Worm (Caenorhabditis elegans) whole organism, early embryonic: ENCODE measurements around the gene pro-3.

Experiments used
- B0310.2 ChIP-seq: sonication (generic microtip); optimal IDR thresholded peaks from 2 replicates; lab custom pipeline; 2016; ENCODE audit warnings: mild to moderate bottlenecking, missing genetic modification characterization, missing compliant biosample characterization
- F13C5.2 ChIP-seq: sonication (generic microtip); optimal IDR thresholded peaks from 2 replicates; lab custom pipeline; 2017; ENCODE audit warnings: mild to moderate bottlenecking, missing genetic modification characterization, inconsistent platforms, missing compliant biosample characterization
- aly-1 ChIP-seq: sonication (generic microtip); optimal IDR thresholded peaks from 2 replicates; lab custom pipeline; 2016; ENCODE audit warnings: missing genetic modification characterization, missing compliant biosample characterization
- ama-1 ChIP-seq: fragments of 150-350 bp; optimal IDR thresholded peaks from 2 replicates; lab custom pipeline; 2014
- ceh-13 ChIP-seq: fragments of 200-800 bp; sonication (Bioruptor generic); optimal IDR thresholded peaks from 2 replicates; lab custom pipeline; 2018; ENCODE audit warnings: mild to moderate bottlenecking, missing genetic modification characterization, missing compliant biosample characterization
- ceh-36 ChIP-seq: sonication (generic microtip); optimal IDR thresholded peaks from 2 replicates; lab custom pipeline; 2016; ENCODE audit warnings: missing genetic modification characterization, inconsistent platforms, missing compliant biosample characterization
- ets-7 ChIP-seq: sonication (generic microtip); optimal IDR thresholded peaks from 2 replicates; lab custom pipeline; 2016; ENCODE audit warnings: missing genotype, missing genetic modification characterization, missing compliant biosample characterization
- flt-1 ChIP-seq: fragments of 200-800 bp; sonication (Bioruptor generic); IDR thresholded peaks from 2 replicates; pipeline ENCODE4 v1.3.6; 2022; ENCODE audit warnings: missing genetic modification characterization, missing compliant biosample characterization
- hmbx-1 ChIP-seq: sonication (generic microtip); optimal IDR thresholded peaks from 2 replicates; lab custom pipeline; 2016; ENCODE audit warnings: mild to moderate bottlenecking, missing genetic modification characterization, missing compliant biosample characterization
- hmg-4 ChIP-seq: fragments of 200-800 bp; sonication (Bioruptor generic); optimal IDR thresholded peaks from 2 replicates; lab custom pipeline; 2018; ENCODE audit warnings: mild to moderate bottlenecking, missing genetic modification characterization, missing compliant biosample characterization
- hnd-1 ChIP-seq: sonication (generic microtip); optimal IDR thresholded peaks from 2 replicates; lab custom pipeline; 2016; ENCODE audit warnings: missing genetic modification characterization, missing compliant biosample characterization
- pes-1 ChIP-seq: fragments of 200-800 bp; sonication (Bioruptor generic); IDR thresholded peaks from 2 replicates; pipeline ENCODE4 v1.3.6; 2022; ENCODE audit warnings: missing genetic modification reagents, missing genetic modification characterization, missing compliant biosample characterization
- scrt-1 ChIP-seq: fragments of 200-800 bp; sonication (Bioruptor generic); IDR thresholded peaks from 2 replicates; pipeline ENCODE4 v1.3.6; 2022; ENCODE audit warnings: missing genetic modification characterization, missing compliant biosample characterization
- sea-1 ChIP-seq: fragments of 200-800 bp; sonication (Bioruptor generic); conservative IDR thresholded peaks from 2 replicates; pipeline ENCODE4 v1.3.6; 2022; ENCODE audit warnings: missing genetic modification characterization, missing compliant biosample characterization
- tbx-11 ChIP-seq: fragments of 200-800 bp; sonication (Bioruptor generic); IDR thresholded peaks from 2 replicates; pipeline ENCODE4 v1.3.6; 2022; ENCODE audit warnings: missing genetic modification characterization, missing compliant biosample characterization
- tbx-37 ChIP-seq: fragments of 200-800 bp; sonication (Bioruptor generic); conservative IDR thresholded peaks from 2 replicates; pipeline ENCODE4 v1.3.6; 2022; ENCODE audit warnings: missing genetic modification reagents, missing genetic modification characterization, missing compliant biosample characterization
- tra-4 ChIP-seq: sonication (generic microtip); optimal IDR thresholded peaks from 2 replicates; lab custom pipeline; 2017; ENCODE audit warnings: missing genetic modification characterization, missing compliant biosample characterization

pro-3 gene

ce11 chrV:19129497-19130212, 11.4 kb upstream of the pro-3 start:
- no peak for TF ChIP-seq hnd-1
- TF ChIP-seq B0310.2 (tag; lab: Kevin White, UChicago), result no peak

ce11 chrV:19127225-19127624, 9.0 kb upstream of the pro-3 start, which contains the start of gene dyf-17:
TSS of gene dyf-17 (plus strand) at chrV:19127525.
- no peak for TF ChIP-seq pes-1
- no peak for TF ChIP-seq tbx-11
- TF ChIP-seq sea-1, result no peak
- TF ChIP-seq ceh-36 (tag; lab: Kevin White, UChicago), result no peak
- TF ChIP-seq ets-7 (tag; lab: Kevin White, UChicago), result no peak
- no peak for TF ChIP-seq B0310.2 (tag; lab: Kevin White, UChicago)
- no peak for TF ChIP-seq hnd-1
- no peak for TF ChIP-seq ama-1 (lab: Kevin White, UChicago)
- TF ChIP-seq hmg-4 (GFP tag; lab: Kevin White, UChicago), result no peak

DNA sequence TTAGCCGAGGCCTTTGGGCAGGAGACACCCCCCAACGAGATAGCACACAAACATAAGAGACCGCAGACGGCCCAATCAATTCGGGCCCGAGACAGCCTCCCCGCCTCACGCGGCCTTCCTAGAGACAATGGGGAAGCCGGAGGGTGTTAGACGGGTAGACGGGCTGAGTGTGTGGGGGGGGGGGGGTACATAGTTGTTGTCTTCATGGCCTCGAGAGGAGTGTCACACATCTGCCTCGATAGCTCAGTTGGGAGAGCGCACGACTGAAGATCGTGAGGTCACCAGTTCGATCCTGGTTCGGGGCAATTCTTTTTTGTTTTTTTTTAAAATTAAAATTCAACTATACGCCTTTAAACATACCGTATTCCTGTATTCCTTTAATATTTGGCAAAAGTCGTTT, 7.6 kb upstream of the pro-3 start:
- peak; percentile 92 for TF ChIP-seq sea-1
- TF ChIP-seq ama-1 (lab: Kevin White, UChicago), result no peak
- peak; percentile 85 for TF ChIP-seq B0310.2 (tag; lab: Kevin White, UChicago)
- peak; percentile 81 for TF ChIP-seq ceh-36 (tag; lab: Kevin White, UChicago)
- peak; percentile 92 for TF ChIP-seq pes-1
- TF ChIP-seq flt-1, result peak; percentile 92
- peak; percentile 90 for TF ChIP-seq tbx-37 (GFP tag; lab: Robert Waterston, UW)
- TF ChIP-seq hmbx-1 (tag; lab: Kevin White, UChicago), result peak; percentile 57
- peak; percentile 89 for TF ChIP-seq scrt-1 (GFP tag; lab: Robert Waterston, UW)
- peak; percentile 84 for TF ChIP-seq tbx-11
- TF ChIP-seq tra-4 (tag; lab: Kevin White, UChicago), result peak; percentile 47
- peak; percentile 79 for TF ChIP-seq F13C5.2
- no peak for TF ChIP-seq ets-7 (tag; lab: Kevin White, UChicago)
- peak; percentile 85 for TF ChIP-seq hmg-4 (GFP tag; lab: Kevin White, UChicago)
- peak; percentile 72 for TF ChIP-seq ceh-13
- TF ChIP-seq aly-1 (tag; lab: Kevin White, UChicago), result peak; percentile 36
- peak; percentile 57 for TF ChIP-seq hnd-1

DNA sequence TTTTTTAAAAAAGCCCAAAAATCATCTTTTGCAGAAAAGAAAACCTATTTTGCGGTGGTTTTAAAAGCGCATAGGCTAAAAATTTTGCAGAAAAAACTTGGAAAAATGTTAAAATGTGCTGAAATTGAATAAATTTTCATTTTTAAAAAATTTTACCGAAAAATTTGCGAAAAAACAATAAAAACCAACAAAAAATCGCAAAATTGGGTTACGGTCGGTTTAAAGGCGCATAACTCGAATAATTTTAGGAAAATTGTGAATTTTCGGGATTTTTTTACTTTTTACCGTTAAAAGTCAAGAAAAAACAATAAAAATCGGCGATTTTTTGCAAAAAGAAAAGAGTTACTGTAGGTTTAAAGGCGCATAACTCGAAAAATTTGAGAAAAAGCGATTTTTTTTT, 7.0 kb upstream of the pro-3 start:
- TF ChIP-seq tbx-11, result no peak
- TF ChIP-seq aly-1 (tag; lab: Kevin White, UChicago), result no peak
- no peak for TF ChIP-seq scrt-1 (GFP tag; lab: Robert Waterston, UW)
- TF ChIP-seq tbx-37 (GFP tag; lab: Robert Waterston, UW), result no peak
- no peak for TF ChIP-seq ceh-13
- no peak for TF ChIP-seq B0310.2 (tag; lab: Kevin White, UChicago)
- no peak for TF ChIP-seq pes-1
- TF ChIP-seq tra-4 (tag; lab: Kevin White, UChicago), result no peak
- no peak for TF ChIP-seq ets-7 (tag; lab: Kevin White, UChicago)
- no peak for TF ChIP-seq ceh-36 (tag; lab: Kevin White, UChicago)

DNA sequence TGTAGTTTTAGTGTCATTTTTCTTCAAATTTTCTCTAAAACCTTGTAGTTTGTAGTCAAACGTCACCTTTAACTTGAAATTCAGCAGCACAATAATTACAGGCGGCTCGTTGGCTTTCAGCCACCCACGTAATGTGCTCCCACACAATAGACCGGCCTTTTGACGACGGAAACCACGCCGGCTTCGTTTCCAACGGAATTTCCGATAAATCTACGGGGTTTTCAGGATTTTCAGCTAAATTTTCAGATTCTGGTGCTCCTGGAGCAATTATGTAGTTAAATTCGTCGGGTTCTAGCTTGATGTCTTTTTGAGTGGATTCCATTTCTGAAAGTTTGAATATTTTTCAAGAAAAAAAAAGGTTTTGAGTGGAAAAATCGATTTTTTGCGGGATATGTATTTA, 6.4 kb upstream of the pro-3 start, which contains the start of gene bed-1:
TSS of gene bed-1 (minus strand) at position 337 of the 400 bp plus-strand sequence.
- TF ChIP-seq sea-1, result no peak
- TF ChIP-seq hmbx-1 (tag; lab: Kevin White, UChicago), result no peak
- no peak for TF ChIP-seq scrt-1 (GFP tag; lab: Robert Waterston, UW)
- TF ChIP-seq ets-7 (tag; lab: Kevin White, UChicago), result no peak
- no peak for TF ChIP-seq B0310.2 (tag; lab: Kevin White, UChicago)
- no peak for TF ChIP-seq tbx-37 (GFP tag; lab: Robert Waterston, UW)
- no peak for TF ChIP-seq ceh-36 (tag; lab: Kevin White, UChicago)
- no peak for TF ChIP-seq aly-1 (tag; lab: Kevin White, UChicago)
- TF ChIP-seq tbx-11, result no peak
- TF ChIP-seq flt-1, result no peak

DNA sequence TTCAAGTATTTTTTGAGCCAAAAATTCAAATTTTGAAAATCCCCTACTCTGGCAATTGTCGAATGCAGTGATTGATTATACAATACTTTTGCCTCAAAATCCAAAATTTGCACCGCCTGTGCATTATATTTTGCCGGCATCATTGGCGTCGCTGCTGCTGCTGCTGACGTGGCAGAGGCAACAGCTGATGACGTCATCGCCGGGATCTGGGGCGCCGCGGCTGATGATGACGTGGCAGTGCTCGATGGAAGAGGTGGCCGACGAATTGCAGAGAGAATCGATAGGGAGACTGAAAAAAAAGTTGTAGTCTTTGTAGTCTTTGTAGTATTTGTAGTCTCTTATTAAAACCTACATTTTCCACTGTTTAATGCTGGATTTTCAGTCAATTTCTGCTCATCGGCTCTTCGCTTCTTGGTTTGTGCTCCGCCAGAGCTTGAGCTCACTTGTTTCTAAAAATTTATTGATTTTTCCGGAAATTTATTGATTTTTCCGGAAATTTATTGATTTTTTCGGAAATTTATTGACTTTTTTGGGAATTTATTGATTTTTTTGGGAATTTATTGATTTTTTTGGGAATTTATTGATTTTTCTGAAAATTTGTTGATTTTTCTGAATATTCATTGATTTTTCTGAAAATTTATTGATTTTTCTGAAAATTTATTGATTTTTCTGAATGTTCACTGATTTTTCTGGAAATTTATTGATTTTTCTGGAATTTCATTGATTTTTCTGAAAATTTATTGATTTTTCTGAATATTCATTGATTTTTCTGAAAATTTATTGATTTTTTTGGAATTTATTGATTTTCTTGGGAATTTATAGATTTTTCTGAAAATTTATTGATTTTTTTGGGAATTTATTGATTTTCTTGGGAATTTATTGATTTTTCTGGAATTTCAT, 2.8 kb upstream of the pro-3 start:
- TF ChIP-seq scrt-1 (GFP tag; lab: Robert Waterston, UW) (no peak), pes-1 (no peak), ceh-36 (tag; lab: Kevin White, UChicago) (no peak), sea-1 (no peak), B0310.2 (tag; lab: Kevin White, UChicago) (no peak), hnd-1 (no peak), ceh-13 (no peak), tra-4 (tag; lab: Kevin White, UChicago) (no peak), flt-1 (no peak), ets-7 (tag; lab: Kevin White, UChicago) (no peak), hmbx-1 (tag; lab: Kevin White, UChicago) (no peak), aly-1 (tag; lab: Kevin White, UChicago) (no peak), hmg-4 (GFP tag; lab: Kevin White, UChicago) (no peak), tbx-11 (no peak)

- TF ChIP-seq ceh-13 (no peak), hnd-1 (no peak), sea-1 (no peak)
Observed at ce11 chrV:19119260-19119659, 1.0 kb upstream of the pro-3 start, which contains the start of gene Y39B6A.13. TSS of gene Y39B6A.13 (minus strand) at chrV:19119425.
